Fruit fly (Drosophila melanogaster) whole organism, larva: ENCODE measurements around the gene CG4025.

Source experiments
- noc ChIP-seq: fragments of 200-800 bp; sonication (Bioruptor generic); optimal IDR thresholded peaks from 3 replicates; lab custom pipeline; 2019; ENCODE audit warnings: missing biosample characterization, mild to moderate bottlenecking, missing genetic modification characterization, moderate library complexity

The CG4025 gene

dm6 chrX:2125527-2126088 is 48.8 kb downstream of the CG4025 start:
- no peak for TF ChIP-seq noc (tag; lab: Kevin White, UChicago)
